Fruit fly (Drosophila melanogaster) Kc167 (cell line): ENCODE data around the gene PXo.

Source experiments
- insv ChIP-seq: fragments of >200 bp; optimal IDR thresholded peaks from 3 replicates; lab custom pipeline; 2018; ENCODE audit warnings: missing external identifiers
- psq ChIP-seq: fragments of >200 bp; optimal IDR thresholded peaks from 2 replicates; lab custom pipeline; 2017; ENCODE audit warnings: missing external identifiers
- ttk ChIP-seq: sonication (Bioruptor generic); optimal IDR thresholded peaks from 2 replicates; lab custom pipeline; 2017; ENCODE audit warnings: missing external identifiers

- TF ChIP-seq psq: no peak
- no peak for TF ChIP-seq insv (lab: Kevin White, UChicago)
- no peak for TF ChIP-seq ttk (lab: Kevin White, UChicago)
These were observed 22.3 kb upstream of the PXo start for dm6 chr3L:5943348-5943904.
